Worm (Caenorhabditis elegans) whole organism, young adult: ENCODE data around the gene ttbk-5.

Experiments
- F22D6.2 ChIP-seq: sonication (generic microtip); optimal IDR thresholded peaks from 2 replicates; lab custom pipeline; 2016; ENCODE audit warnings: mild to moderate bottlenecking, missing genetic modification characterization, missing compliant biosample characterization
- ZK185.1 ChIP-seq: sonication (generic microtip); optimal IDR thresholded peaks from 2 replicates; lab custom pipeline; 2016; ENCODE audit warnings: mild to moderate bottlenecking, missing genetic modification characterization, missing compliant biosample characterization; ENCODE audit not compliant: poor library complexity, severe bottlenecking
- ama-1 ChIP-seq, 3 experiments: fragments of 150-350 bp in 1 of 3; sonication (generic microtip) in 2 of 3; optimal IDR thresholded peaks; 2 replicates each; lab custom pipeline; 2014 to 2018; ENCODE audit warnings: missing biosample characterization in 2 of 3, missing genetic modification characterization in 2 of 3, missing genetic modification reagents in 2 of 3
- dpff-1 ChIP-seq: sonication (generic microtip); optimal IDR thresholded peaks from 2 replicates; lab custom pipeline; 2017; ENCODE audit warnings: mild to moderate bottlenecking, missing genetic modification characterization, missing compliant biosample characterization
- hsf-1 ChIP-seq: fragments of 200-800 bp; sonication (Bioruptor generic); IDR thresholded peaks from 2 replicates; pipeline ENCODE4 v1.3.6; 2022; ENCODE audit warnings: missing genetic modification reagents, missing genetic modification characterization, missing compliant biosample characterization
- pha-4 ChIP-seq: fragments of 150-350 bp; sonication (generic microtip); optimal IDR thresholded peaks from 2 replicates; lab custom pipeline; 2014; ENCODE audit warnings: missing biosample characterization, missing genetic modification reagents, missing genetic modification characterization

- no peak for TF ChIP-seq pha-4 (tag; lab: Kevin White, UChicago)
- TF ChIP-seq hsf-1 = no peak
- no peak for TF ChIP-seq F22D6.2 (tag; lab: Kevin White, UChicago)
- no peak for TF ChIP-seq ZK185.1 (tag; lab: Kevin White, UChicago)
- TF ChIP-seq ama-1 (optimal IDR thresholded peaks at IDR 0.05; lab: Kevin White, UChicago) = no peak
- no peak for TF ChIP-seq ama-1 (GFP tag; optimal IDR thresholded peaks at IDR 0.05; lab: Kevin White, UChicago)
- TF ChIP-seq dpff-1 (tag; lab: Kevin White, UChicago) = no peak
Observed at ce11 chrIV:10115142-10115541, 24.7 kb downstream of the ttbk-5 start, which contains the start of gene C04G2.10.
